Fruit fly (Drosophila melanogaster): Measurements from ENCODE around the gene Saf-B.

Gene Saf-B

dm6 chr3R:24850420-24850819 lies 33.2 kb downstream of the Saf-B start, which contains the start of gene CG7006 (continued):
- TF ChIP-seq prd (optimal IDR thresholded peaks at IDR 0.05) (no peak), prd (GFP tag; IDR thresholded peaks at IDR 0.05) (peak; percentile 56; the same call in 2 of the 3 replicates), exex (tag; optimal IDR thresholded peaks at IDR 0.05) (no peak), jumu (GFP tag; optimal IDR thresholded peaks at IDR 0.05) (peak; percentile 74), Taf1 (GFP tag; IDR thresholded peaks at IDR 0.05) (peak; percentile 41; the same call in 1 of the 2 replicates), CG4854 (GFP tag; optimal IDR thresholded peaks at IDR 0.05) (peak; percentile 65), tup (GFP tag; optimal IDR thresholded peaks at IDR 0.05) (peak; percentile 49), mirr (GFP tag; optimal IDR thresholded peaks at IDR 0.05) (peak; percentile 32), zf30C (GFP tag; optimal IDR thresholded peaks at IDR 0.05) (no peak), Rx (GFP tag; IDR thresholded peaks at IDR 0.05) (peak; percentile 32; the same call in 1 of the 2 replicates), sob (GFP tag; IDR thresholded peaks at IDR 0.05) (peak; percentile 95), CG8765 (GFP tag; IDR thresholded peaks at IDR 0.05) (no peak), CG6654 (GFP tag; optimal IDR thresholded peaks at IDR 0.05) (no peak), BEAF-32 (GFP tag; optimal IDR thresholded peaks at IDR 0.05) (peak; percentile 84), psq (GFP tag; optimal IDR thresholded peaks at IDR 0.05) (peak; percentile 8), CG1792 (GFP tag; optimal IDR thresholded peaks at IDR 0.05) (peak; percentile 72), CG4360 (GFP tag; IDR thresholded peaks at IDR 0.05) (no peak), CG6254 (GFP tag; optimal IDR thresholded peaks at IDR 0.05) (no peak), HLH4C (GFP tag; IDR thresholded peaks at IDR 0.05; ENCODE audit: partially characterized antibody) (peak; percentile 73), ewg (GFP tag; optimal IDR thresholded peaks at IDR 0.05) (peak; percentile 15), PHDP (tag; optimal IDR thresholded peaks at IDR 0.05) (no peak), HmgD (GFP tag; optimal IDR thresholded peaks at IDR 0.05) (peak; percentile 76), CG13624 (GFP tag; optimal IDR thresholded peaks at IDR 0.05) (peak; percentile 90), CG9215 (GFP tag; IDR thresholded peaks at IDR 0.05) (peak; percentile 64; the same call in 1 of the 2 replicates), crp (GFP tag; optimal IDR thresholded peaks at IDR 0.05) (peak in 1 of 2 experiments; percentile 41), CG2199 (GFP tag; IDR thresholded peaks at IDR 0.05) (no peak), nerfin-2 (GFP tag; IDR thresholded peaks at IDR 0.05; ENCODE audit: partially characterized antibody) (0 out of 2 replicates have a peak, but pooled peaks have one; percentile 54), slp2 (GFP tag; optimal IDR thresholded peaks at IDR 0.05) (peak; percentile 60), wor (GFP tag; IDR thresholded peaks at IDR 0.05) (no peak), tap (tag; optimal IDR thresholded peaks at IDR 0.05) (no peak), CG3281 (GFP tag; optimal IDR thresholded peaks at IDR 0.05) (no peak), CG13287 (GFP tag; IDR thresholded peaks at IDR 0.05; ENCODE audit: partially characterized antibody) (peak; percentile 85), sd (tag; optimal IDR thresholded peaks at IDR 0.05) (no peak), CG18262 (tag; optimal IDR thresholded peaks at IDR 0.05) (no peak), dpn (GFP tag; optimal IDR thresholded peaks at IDR 0.05) (peak; percentile 84 to 92), tio (GFP tag; optimal IDR thresholded peaks at IDR 0.05) (no peak), CG30403 (GFP tag; optimal IDR thresholded peaks at IDR 0.05) (peak; percentile 80), CTCF (GFP tag; optimal IDR thresholded peaks at IDR 0.05) (no peak), Hr3 (GFP tag; optimal IDR thresholded peaks at IDR 0.05) (peak; percentile 62), CG2129 (GFP tag; IDR thresholded peaks at IDR 0.05; ENCODE audit: partially characterized antibody) (0 out of 2 replicates have a peak, but pooled peaks have one; percentile 16), CG31365 (tag; optimal IDR thresholded peaks at IDR 0.05) (no peak), H15 (GFP tag; IDR thresholded peaks at IDR 0.05) (peak; percentile 50; the same call in 1 of the 3 replicates), disco-r (GFP tag; optimal IDR thresholded peaks at IDR 0.05) (peak; percentile 34), lmd (GFP tag; IDR thresholded peaks at IDR 0.05) (peak; percentile 68; the same call in 1 of the 2 replicates), slou (GFP tag; optimal IDR thresholded peaks at IDR 0.05) (peak; percentile 67), lbe (GFP tag; optimal IDR thresholded peaks at IDR 0.05) (no peak), mam (GFP tag; optimal IDR thresholded peaks at IDR 0.05) (peak; percentile 91), dan (GFP tag; IDR thresholded peaks at IDR 0.05) (no peak), luna (GFP tag; optimal IDR thresholded peaks at IDR 0.05) (peak; percentile 16), gce (GFP tag; IDR thresholded peaks at IDR 0.05) (no peak), CG9727 (GFP tag; optimal IDR thresholded peaks at IDR 0.05) (peak; percentile 10), Atf6 (GFP tag; IDR thresholded peaks at IDR 0.05) (peak; percentile 52)

Data from whole organism, embryonic.